Worm (Caenorhabditis elegans) whole organism, late embryonic: ENCODE measurements around the gene cyn-16.
A peak's percentile ranks its signal among the peaks of the same experiment; 100 is the strongest.

Experiments
- ceh-18 ChIP-seq: sonication (generic microtip); optimal IDR thresholded peaks from 2 replicates; lab custom pipeline; 2016; ENCODE audit warnings: missing genetic modification characterization, missing compliant biosample characterization
- dmd-4 ChIP-seq: sonication (generic microtip); optimal IDR thresholded peaks from 2 replicates; lab custom pipeline; 2016; ENCODE audit warnings: borderline replicate concordance, missing genetic modification characterization, missing compliant biosample characterization
- ets-4 ChIP-seq: sonication (generic microtip); optimal IDR thresholded peaks from 2 replicates; lab custom pipeline; 2016; ENCODE audit warnings: missing genetic modification characterization, missing compliant biosample characterization
- hlh-30 ChIP-seq: sonication (generic microtip); optimal IDR thresholded peaks from 2 replicates; lab custom pipeline; 2017; ENCODE audit warnings: antibody characterized with exemption, missing genetic modification characterization, missing compliant biosample characterization; ENCODE audit not compliant: insufficient read depth
- hlh-8 ChIP-seq: sonication (generic microtip); optimal IDR thresholded peaks from 2 replicates; lab custom pipeline; 2016; ENCODE audit warnings: missing genotype, missing genetic modification characterization, missing compliant biosample characterization
- nhr-11 ChIP-seq: fragments of 150-350 bp; optimal IDR thresholded peaks from 2 replicates; lab custom pipeline; 2014; ENCODE audit warnings: missing biosample characterization, missing genetic modification characterization
- pag-3 ChIP-seq: sonication (generic microtip); optimal IDR thresholded peaks from 2 replicates; lab custom pipeline; 2016; ENCODE audit warnings: missing compliant biosample characterization, missing genetic modification characterization, borderline replicate concordance
- pqm-1 ChIP-seq: sonication (generic microtip); optimal IDR thresholded peaks from 2 replicates; lab custom pipeline; 2016; ENCODE audit warnings: missing genetic modification characterization, missing compliant biosample characterization

DNA sequence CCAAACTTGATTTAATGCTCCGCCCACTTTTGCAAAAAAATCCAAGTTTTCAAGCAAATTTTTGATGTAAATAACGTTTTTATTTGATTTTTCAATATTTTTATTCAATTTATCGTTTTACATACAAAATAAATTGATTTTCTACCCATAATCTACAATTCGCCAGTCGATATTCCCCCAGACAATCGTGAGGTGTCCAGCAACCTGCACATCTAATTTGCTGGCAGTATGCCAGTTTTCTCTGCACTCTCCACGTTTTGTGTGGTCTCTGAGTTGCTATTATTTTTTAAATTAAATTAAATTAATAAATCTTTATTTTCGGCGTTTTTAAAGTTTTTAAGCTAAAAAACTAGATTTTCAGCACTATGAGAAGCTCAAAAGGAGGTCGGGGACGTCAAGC, 56.4 kb downstream of the cyn-16 start:
- TF ChIP-seq hlh-30 (tag; lab: Kevin White, UChicago) (no peak), ets-4 (tag; lab: Kevin White, UChicago) (peak; percentile 69), pqm-1 (tag; lab: Kevin White, UChicago) (no peak), nhr-11 (tag; lab: Kevin White, UChicago) (no peak), ceh-18 (tag; lab: Kevin White, UChicago) (peak; percentile 1), dmd-4 (no peak), hlh-8 (peak; percentile 25), pag-3 (tag; lab: Kevin White, UChicago) (no peak)
